Worm (Caenorhabditis elegans) whole organism, L2 larva: Measurements from ENCODE around the gene clec-263.

Experiments
- C34F6.9 ChIP-seq: fragments of 150-350 bp; optimal IDR thresholded peaks from 2 replicates; lab custom pipeline; 2014; ENCODE audit warnings: missing biosample characterization, missing genetic modification characterization
- F13H6.1 ChIP-seq: sonication (generic microtip); optimal IDR thresholded peaks from 2 replicates; lab custom pipeline; 2016; ENCODE audit warnings: missing genetic modification characterization, missing compliant biosample characterization
- Y55F3AM.14 ChIP-seq: fragments of 200-800 bp; sonication (Bioruptor generic); optimal IDR thresholded peaks from 2 replicates; lab custom pipeline; 2018; ENCODE audit warnings: mild to moderate bottlenecking, missing genetic modification characterization, missing compliant biosample characterization
- aly-2 ChIP-seq: fragments of 150-350 bp; optimal IDR thresholded peaks from 2 replicates; lab custom pipeline; 2014; ENCODE audit warnings: missing biosample characterization, missing genetic modification characterization
- blmp-1 ChIP-seq: sonication (generic microtip); optimal IDR thresholded peaks from 2 replicates; lab custom pipeline; 2017; ENCODE audit warnings: missing genetic modification characterization, mild to moderate bottlenecking, missing compliant biosample characterization, antibody characterized with exemption, moderate library complexity; ENCODE audit not compliant: insufficient read depth
- fos-1 ChIP-seq: fragments of 150-350 bp; optimal IDR thresholded peaks from 2 replicates; lab custom pipeline; 2014; ENCODE audit warnings: missing biosample characterization, missing genetic modification characterization
- lin-11 ChIP-seq: fragments of 150-350 bp; sonication (generic microtip); optimal IDR thresholded peaks from 2 replicates; lab custom pipeline; 2014; ENCODE audit warnings: missing biosample characterization, missing genetic modification characterization, inconsistent platforms, mixed read lengths
- lin-39 ChIP-seq: fragments of 150-350 bp; optimal IDR thresholded peaks from 2 replicates; lab custom pipeline; 2014; ENCODE audit warnings: missing biosample characterization, missing genetic modification reagents, missing genetic modification characterization
- nhr-10 ChIP-seq: sonication (generic microtip); optimal IDR thresholded peaks from 2 replicates; lab custom pipeline; 2017; ENCODE audit warnings: missing biosample characterization, missing genetic modification characterization
- nhr-129 ChIP-seq: fragments of 150-350 bp; optimal IDR thresholded peaks from 2 replicates; lab custom pipeline; 2014; ENCODE audit warnings: missing biosample characterization, missing genetic modification characterization
- nhr-237 ChIP-seq: fragments of 150-350 bp; optimal IDR thresholded peaks from 2 replicates; lab custom pipeline; 2014; ENCODE audit warnings: missing biosample characterization, missing genetic modification characterization
- peb-1 ChIP-seq: fragments of 150-350 bp; optimal IDR thresholded peaks from 2 replicates; lab custom pipeline; 2014; ENCODE audit warnings: missing biosample characterization, missing genetic modification characterization
- sem-4 ChIP-seq: fragments of 150-350 bp; optimal IDR thresholded peaks from 2 replicates; lab custom pipeline; 2014; ENCODE audit warnings: missing biosample characterization, missing genetic modification reagents, missing genetic modification characterization
- snpc-4 ChIP-seq: fragments of 150-350 bp; optimal IDR thresholded peaks from 2 replicates; lab custom pipeline; 2014; ENCODE audit warnings: missing biosample characterization, missing genetic modification characterization
- unc-39 ChIP-seq: fragments of 150-350 bp; optimal IDR thresholded peaks from 2 replicates; lab custom pipeline; 2014; ENCODE audit warnings: missing biosample characterization, missing genetic modification characterization
- unc-55 ChIP-seq: fragments of 150-350 bp; sonication (generic microtip); optimal IDR thresholded peaks from 3 replicates; lab custom pipeline; 2014; ENCODE audit warnings: missing biosample characterization, missing genetic modification reagents, missing genetic modification characterization
- unc-62 ChIP-seq: fragments of 150-350 bp; optimal IDR thresholded peaks from 2 replicates; lab custom pipeline; 2014; ENCODE audit warnings: missing biosample characterization, missing genetic modification reagents, missing genetic modification characterization

Gene clec-263

ce11 chrV:20625260-20625659, 50.8 kb downstream of the clec-263 start:
- TF ChIP-seq nhr-10 (no peak), C34F6.9 (tag; lab: Kevin White, UChicago) (no peak), lin-39 (tag; lab: Kevin White, UChicago) (no peak), F13H6.1 (tag; lab: Kevin White, UChicago) (no peak), peb-1 (no peak), lin-11 (no peak), snpc-4 (tag; lab: Kevin White, UChicago) (no peak), nhr-129 (tag; lab: Kevin White, UChicago) (no peak), unc-39 (tag; lab: Kevin White, UChicago) (no peak), fos-1 (tag; lab: Kevin White, UChicago) (no peak), unc-62 (GFP tag; lab: Kevin White, UChicago) (no peak), sem-4 (tag; lab: Kevin White, UChicago) (no peak), aly-2 (tag; lab: Kevin White, UChicago) (no peak), Y55F3AM.14 (GFP tag; lab: Kevin White, UChicago) (no peak)

ce11 chrV:20626043-20626761, 51.8 kb downstream of the clec-263 start, which contains the start of the genes F46B3.9 and srz-18:
TSS of gene F46B3.9 (minus strand) at chrV:20626143.
TSS of gene srz-18 (plus strand) at chrV:20626711.
- TF ChIP-seq unc-55 (no peak), blmp-1 (no peak), nhr-237 (tag; lab: Kevin White, UChicago) (no peak)
